Fruit fly (Drosophila melanogaster) whole organism, embryonic: ENCODE measurements around the gene CG2865.

Source experiments
- Atf-2 ChIP-seq: fragments of 200-800 bp; sonication (Bioruptor generic); optimal IDR thresholded peaks from 2 replicates; lab custom pipeline; 2016; ENCODE audit warnings: missing biosample characterization, missing genetic modification characterization
- Atf6 ChIP-seq: fragments of 200-800 bp; sonication (Bioruptor generic); IDR thresholded peaks from 2 replicates; pipeline ENCODE4 v1.3.6; 2022; ENCODE audit warnings: missing biosample characterization, missing genetic modification characterization
- C15 ChIP-seq: fragments of 200-800 bp; sonication (Bioruptor generic); IDR thresholded peaks from 3 replicates; pipeline ENCODE4 v1.3.6; 2022; ENCODE audit warnings: missing biosample characterization, missing genetic modification characterization
- CG10431 ChIP-seq: fragments of 200-800 bp; sonication (Bioruptor generic); optimal IDR thresholded peaks from 3 replicates; lab custom pipeline; 2018; ENCODE audit warnings: missing biosample characterization, mild to moderate bottlenecking, missing genetic modification characterization
- CG11085 ChIP-seq: fragments of 200-800 bp; sonication (Bioruptor generic); IDR thresholded peaks from 2 replicates; pipeline ENCODE4 v1.3.6; 2022; ENCODE audit warnings: missing biosample characterization, missing genetic modification characterization
- CG11398 ChIP-seq: fragments of 200-800 bp; sonication (Bioruptor generic); optimal IDR thresholded peaks from 2 replicates; lab custom pipeline; 2016; ENCODE audit warnings: missing biosample characterization, missing genetic modification characterization
- CG11456 ChIP-seq: fragments of 200-800 bp; sonication (Bioruptor generic); IDR thresholded peaks from 3 replicates; pipeline ENCODE4 v1.3.6; 2022; ENCODE audit warnings: missing biosample characterization, missing genetic modification characterization
- CG12299 ChIP-seq: fragments of 200-800 bp; sonication (Bioruptor generic); optimal IDR thresholded peaks from 2 replicates; lab custom pipeline; 2018; ENCODE audit warnings: missing biosample characterization, mild to moderate bottlenecking, missing genetic modification characterization
- CG1233 ChIP-seq: fragments of 200-800 bp; sonication (Bioruptor generic); optimal IDR thresholded peaks from 4 replicates; lab custom pipeline; 2018; ENCODE audit warnings: missing biosample characterization, mild to moderate bottlenecking, missing genetic modification characterization
- CG13287 ChIP-seq: fragments of 200-800 bp; sonication (Bioruptor generic); IDR thresholded peaks from 2 replicates; pipeline ENCODE4 v1.3.6; 2022; ENCODE audit warnings: missing biosample characterization, missing genetic modification characterization; ENCODE audit not compliant: partially characterized antibody
- CG13296 ChIP-seq: fragments of 200-800 bp; sonication (Bioruptor generic); optimal IDR thresholded peaks from 3 replicates; lab custom pipeline; 2018; ENCODE audit warnings: missing biosample characterization, mild to moderate bottlenecking, missing genetic modification characterization
- CG1603 ChIP-seq: fragments of 200-800 bp; sonication (Bioruptor generic); optimal IDR thresholded peaks from 2 replicates; lab custom pipeline; 2019; ENCODE audit warnings: missing biosample characterization, mild to moderate bottlenecking, missing genetic modification characterization, moderate library complexity
- CG16815 ChIP-seq: fragments of 200-800 bp; sonication (Bioruptor generic); optimal IDR thresholded peaks from 3 replicates; lab custom pipeline; 2017; ENCODE audit warnings: missing biosample characterization, mild to moderate bottlenecking, missing genetic modification characterization
- CG17612 ChIP-seq: fragments of 200-800 bp; sonication (Bioruptor generic); IDR thresholded peaks from 2 replicates; pipeline ENCODE4 v1.3.6; 2022; ENCODE audit warnings: missing biosample characterization, missing genetic modification characterization
- CG2712 ChIP-seq: fragments of 200-800 bp; optimal IDR thresholded peaks from 3 replicates; lab custom pipeline; 2019; ENCODE audit warnings: missing biosample characterization, mild to moderate bottlenecking, missing genetic modification characterization, moderate library complexity
- CG30020 ChIP-seq: fragments of 200-800 bp; optimal IDR thresholded peaks from 2 replicates; lab custom pipeline; 2019; ENCODE audit warnings: missing biosample characterization, mild to moderate bottlenecking, missing genetic modification characterization, moderate library complexity
- CG31365 ChIP-seq: fragments of 200-800 bp; sonication (Bioruptor generic); optimal IDR thresholded peaks from 2 replicates; lab custom pipeline; 2018; ENCODE audit warnings: missing biosample characterization, mild to moderate bottlenecking, missing genetic modification characterization
- CG33557 ChIP-seq: fragments of 200-800 bp; sonication (Bioruptor generic); optimal IDR thresholded peaks from 2 replicates; lab custom pipeline; 2019; ENCODE audit warnings: missing biosample characterization, mild to moderate bottlenecking, missing genetic modification characterization, moderate library complexity
- CG34376 ChIP-seq: fragments of 200-800 bp; sonication (Bioruptor generic); optimal IDR thresholded peaks from 2 replicates; lab custom pipeline; 2018; ENCODE audit warnings: missing biosample characterization, mild to moderate bottlenecking, missing genetic modification characterization
- CG3726 ChIP-seq: fragments of 200-800 bp; sonication (Bioruptor generic); IDR thresholded peaks from 3 replicates; pipeline ENCODE4, ENCODE4 v1.3.6; 2022; ENCODE audit warnings: missing biosample characterization, missing genetic modification characterization
- CG42726 ChIP-seq: fragments of 200-800 bp; sonication (Bioruptor generic); IDR thresholded peaks from 2 replicates; pipeline ENCODE4 v1.3.6; 2022; ENCODE audit warnings: missing biosample characterization, missing genetic modification characterization; ENCODE audit not compliant: partially characterized antibody
- CG6791 ChIP-seq: fragments of 200-800 bp; sonication (Bioruptor generic); IDR thresholded peaks from 3 replicates; pipeline ENCODE4 v1.3.6; 2022; ENCODE audit warnings: missing biosample characterization, missing genetic modification characterization; ENCODE audit not compliant: partially characterized antibody
- CG7357 ChIP-seq: fragments of 200-800 bp; sonication (Bioruptor generic); IDR thresholded peaks from 3 replicates; pipeline ENCODE4 v1.3.6; 2022; ENCODE audit warnings: missing biosample characterization, missing genetic modification characterization
- CG8765 ChIP-seq: fragments of 200-800 bp; sonication (Bioruptor generic); IDR thresholded peaks from 2 replicates; pipeline ENCODE4 v1.3.6; 2022; ENCODE audit warnings: missing biosample characterization, missing genetic modification characterization
- E2f1 ChIP-seq: fragments of 200-800 bp; sonication (Bioruptor generic); IDR thresholded peaks from 2 replicates; pipeline ENCODE4 v1.3.6; 2022; ENCODE audit warnings: missing biosample characterization, missing genetic modification characterization
- Fer1 ChIP-seq: fragments of 200-800 bp; sonication (Bioruptor generic); optimal IDR thresholded peaks from 2 replicates; lab custom pipeline; 2017; ENCODE audit warnings: missing biosample characterization, mild to moderate bottlenecking, missing genetic modification characterization
- H2.0 ChIP-seq: fragments of 200-800 bp; sonication (Bioruptor generic); IDR thresholded peaks from 2 replicates; pipeline ENCODE4 v1.3.6; 2022; ENCODE audit warnings: missing biosample characterization, missing genetic modification characterization
- HLHmδ ChIP-seq: fragments of 200-800 bp; sonication (Bioruptor generic); optimal IDR thresholded peaks from 2 replicates; lab custom pipeline; 2018; ENCODE audit warnings: missing biosample characterization, mild to moderate bottlenecking, missing genetic modification characterization, moderate library complexity
- HmgD ChIP-seq: fragments of 200-800 bp; sonication (Bioruptor generic); optimal IDR thresholded peaks from 3 replicates; lab custom pipeline; 2016; ENCODE audit warnings: missing biosample characterization, missing genetic modification characterization
- HmgZ ChIP-seq: fragments of 200-800 bp; sonication (Bioruptor generic); optimal IDR thresholded peaks from 2 replicates; lab custom pipeline; 2018; ENCODE audit warnings: missing biosample characterization, mild to moderate bottlenecking, missing genetic modification characterization
- Hr3 ChIP-seq: fragments of 200-800 bp; sonication (Bioruptor generic); optimal IDR thresholded peaks from 3 replicates; lab custom pipeline; 2016; ENCODE audit warnings: missing biosample characterization, missing genetic modification characterization
- Mad ChIP-seq: fragments of 200-800 bp; sonication (Bioruptor generic); optimal IDR thresholded peaks from 2 replicates; lab custom pipeline; 2016; ENCODE audit warnings: missing biosample characterization, missing genetic modification characterization
- Pdp1 ChIP-seq, 2 experiments: fragments of 200-800 bp; sonication (Bioruptor generic); optimal IDR thresholded peaks; 3 replicates each; lab custom pipeline; 2016; ENCODE audit warnings: missing biosample characterization in 2 of 2, missing genetic modification characterization in 2 of 2, mild to moderate bottlenecking in 1 of 2, moderate library complexity in 1 of 2
- Xrp1 ChIP-seq: fragments of 200-800 bp; sonication (Bioruptor generic); IDR thresholded peaks from 2 replicates; pipeline ENCODE4 v1.3.6; 2022; ENCODE audit warnings: missing biosample characterization, missing genetic modification characterization
- YL-1 ChIP-seq: fragments of 200-800 bp; sonication (Bioruptor generic); optimal IDR thresholded peaks from 3 replicates; lab custom pipeline; 2017; ENCODE audit warnings: missing biosample characterization, mild to moderate bottlenecking, missing genetic modification characterization
- ab ChIP-seq: fragments of 200-800 bp; sonication (Bioruptor generic); optimal IDR thresholded peaks from 2 replicates; lab custom pipeline; 2016; ENCODE audit warnings: missing biosample characterization, missing genetic modification characterization
- abd-A ChIP-seq: fragments of 200-800 bp; sonication (Bioruptor generic); optimal IDR thresholded peaks from 3 replicates; lab custom pipeline; 2019; ENCODE audit warnings: missing biosample characterization, mild to moderate bottlenecking, missing genetic modification characterization, moderate library complexity
- aop ChIP-seq: fragments of 200-800 bp; sonication (Bioruptor generic); IDR thresholded peaks from 2 replicates; pipeline ENCODE4 v1.3.6; 2022; ENCODE audit warnings: missing biosample characterization, missing genetic modification characterization
- bigmax ChIP-seq: fragments of 200-800 bp; sonication (Bioruptor generic); optimal IDR thresholded peaks from 2 replicates; lab custom pipeline; 2018; ENCODE audit warnings: missing biosample characterization, mild to moderate bottlenecking, missing genetic modification characterization
- cas ChIP-seq: fragments of 200-800 bp; sonication (Bioruptor generic); IDR thresholded peaks from 2 replicates; pipeline ENCODE4 v1.3.6; 2022; ENCODE audit warnings: missing biosample characterization, missing genetic modification characterization
- chinmo ChIP-seq: fragments of 200-800 bp; sonication (Bioruptor generic); IDR thresholded peaks from 4 replicates; pipeline ENCODE4 v1.3.6; 2022; ENCODE audit warnings: missing biosample characterization, missing genetic modification characterization; ENCODE audit not compliant: partially characterized antibody
- gsb-n ChIP-seq: fragments of 200-800 bp; sonication (Bioruptor generic); optimal IDR thresholded peaks from 3 replicates; lab custom pipeline; 2018; ENCODE audit warnings: missing biosample characterization, mild to moderate bottlenecking, missing genetic modification characterization
- ham ChIP-seq: fragments of 200-800 bp; sonication (Bioruptor generic); IDR thresholded peaks from 2 replicates; pipeline ENCODE4 v1.3.6; 2022; ENCODE audit warnings: missing biosample characterization, missing genetic modification characterization
- klu ChIP-seq: fragments of 200-800 bp; sonication (Bioruptor generic); IDR thresholded peaks from 2 replicates; pipeline ENCODE4 v1.3.6; 2022; ENCODE audit warnings: missing biosample characterization, missing genetic modification characterization
- nerfin-1 ChIP-seq: fragments of 200-800 bp; sonication (Bioruptor generic); optimal IDR thresholded peaks from 3 replicates; lab custom pipeline; 2019; ENCODE audit warnings: missing biosample characterization, mild to moderate bottlenecking, missing genetic modification characterization, moderate library complexity
- nerfin-2 ChIP-seq: fragments of 200-800 bp; sonication (Bioruptor generic); IDR thresholded peaks from 2 replicates; pipeline ENCODE4 v1.3.6; 2022; ENCODE audit warnings: missing biosample characterization, missing genetic modification characterization; ENCODE audit not compliant: partially characterized antibody
- sd ChIP-seq: fragments of 200-800 bp; sonication (Bioruptor generic); optimal IDR thresholded peaks from 3 replicates; lab custom pipeline; 2018; ENCODE audit warnings: missing biosample characterization, mild to moderate bottlenecking, missing genetic modification characterization, moderate library complexity
- sens-2 ChIP-seq: fragments of 200-800 bp; sonication (Bioruptor generic); IDR thresholded peaks from 2 replicates; pipeline ENCODE4 v1.3.6; 2022; ENCODE audit warnings: missing biosample characterization, missing genetic modification characterization
- tap ChIP-seq: fragments of 200-800 bp; optimal IDR thresholded peaks from 3 replicates; lab custom pipeline; 2019; ENCODE audit warnings: missing biosample characterization, mild to moderate bottlenecking, missing genetic modification characterization, moderate library complexity
- toy ChIP-seq: fragments of 200-800 bp; sonication (Bioruptor generic); IDR thresholded peaks from 2 replicates; pipeline ENCODE4 v1.3.6; 2022; ENCODE audit warnings: missing biosample characterization, missing genetic modification characterization
- usp ChIP-seq: fragments of >200 bp; optimal IDR thresholded peaks from 2 replicates; lab custom pipeline; 2017; ENCODE audit warnings: missing biosample characterization, missing genetic modification characterization
- vvl ChIP-seq: fragments of 200-800 bp; sonication (Bioruptor generic); IDR thresholded peaks from 2 replicates; pipeline ENCODE4 v1.3.6; 2022; ENCODE audit warnings: missing biosample characterization, missing genetic modification characterization

CG2865 gene

dm6 chrX:2306307-2306706 lies 13.1 kb upstream of the CG2865 start (continued):
- TF ChIP-seq nerfin-1 (tag; lab: Kevin White, UChicago) = peak; percentile 20
- TF ChIP-seq HmgZ (tag; lab: Kevin White, UChicago) = peak; percentile 7
- TF ChIP-seq cas = no peak
- no peak for TF ChIP-seq HLHmδ
- peak; percentile 36 for TF ChIP-seq Hr3 (GFP tag; lab: Kevin White, UChicago)
- no peak for TF ChIP-seq C15 (GFP tag; lab: Robert Waterston, UW)
- TF ChIP-seq bigmax (GFP tag; lab: Kevin White, UChicago) = no peak
- TF ChIP-seq Xrp1 (GFP tag; lab: Robert Waterston, UW) = peak; percentile 61
- peak; percentile 46 for TF ChIP-seq CG1233 (GFP tag; lab: Kevin White, UChicago)
- no peak for TF ChIP-seq HmgD
- no peak for TF ChIP-seq CG42726
- TF ChIP-seq gsb-n (tag; lab: Kevin White, UChicago) = no peak
- no peak for TF ChIP-seq CG11398 (GFP tag; lab: Kevin White, UChicago)
- TF ChIP-seq CG11456 (GFP tag; lab: Robert Waterston, UW) = peak; percentile 43; the same call in 1 of the 3 replicates
- peak; percentile 17 for TF ChIP-seq CG12299
- TF ChIP-seq CG31365 (tag; lab: Kevin White, UChicago) = no peak
- no peak for TF ChIP-seq klu (GFP tag; lab: Robert Waterston, UW)
- no peak for TF ChIP-seq CG13287
- TF ChIP-seq CG10431 (GFP tag; lab: Kevin White, UChicago) = no peak
- TF ChIP-seq toy (GFP tag; lab: Robert Waterston, UW) = no peak
- TF ChIP-seq CG16815 (GFP tag; lab: Kevin White, UChicago) = no peak
- no peak for TF ChIP-seq usp (GFP tag; lab: Kevin White, UChicago)
- TF ChIP-seq CG17612 (GFP tag; lab: Robert Waterston, UW) = no peak
- TF ChIP-seq aop (GFP tag; lab: Robert Waterston, UW) = no peak
- TF ChIP-seq sd (tag; lab: Kevin White, UChicago) = no peak
- TF ChIP-seq abd-A (tag; lab: Kevin White, UChicago) = no peak
- TF ChIP-seq CG1603 (tag; lab: Kevin White, UChicago) = peak; percentile 79
- no peak for TF ChIP-seq CG30020 (tag; lab: Kevin White, UChicago)
- no peak for TF ChIP-seq CG33557 (GFP tag; lab: Kevin White, UChicago)
- peak; percentile 40 for TF ChIP-seq tap (tag; lab: Kevin White, UChicago)
- TF ChIP-seq CG11085 (GFP tag; lab: Robert Waterston, UW) = no peak
- peak; percentile 49 for TF ChIP-seq E2f1
- TF ChIP-seq CG6791 (GFP tag; lab: Robert Waterston, UW) = no peak
- TF ChIP-seq Atf-2 = peak; percentile 37
- peak; percentile 44 for TF ChIP-seq Mad
- TF ChIP-seq ab (GFP tag; lab: Kevin White, UChicago) = no peak
- TF ChIP-seq CG2712 = peak; percentile 70
- TF ChIP-seq Atf6 (GFP tag; lab: Robert Waterston, UW) = peak; percentile 38; the same call in 1 of the 2 replicates
- TF ChIP-seq CG7357 (GFP tag; lab: Robert Waterston, UW) = peak; percentile 59; the same call in 2 of the 3 replicates
- TF ChIP-seq ham (GFP tag; lab: Robert Waterston, UW) = no peak
- TF ChIP-seq CG34376 (GFP tag; lab: Kevin White, UChicago) = no peak
- TF ChIP-seq YL-1 (GFP tag; lab: Kevin White, UChicago) = no peak
- TF ChIP-seq vvl (GFP tag; lab: Robert Waterston, UW) = peak; percentile 61
- TF ChIP-seq CG3726 (GFP tag; lab: Robert Waterston, UW) = 0 out of 3 replicates have a peak, but pooled peaks have one; percentile 47
- TF ChIP-seq Pdp1 (GFP tag; optimal IDR thresholded peaks at IDR 0.05; lab: Kevin White, UChicago) = peak in 1 of 2 experiments; percentile 40
- TF ChIP-seq CG13296 (GFP tag; lab: Kevin White, UChicago) = peak; percentile 50
- no peak for TF ChIP-seq nerfin-2
- peak; percentile 59 for TF ChIP-seq Fer1 (GFP tag; lab: Kevin White, UChicago)
- TF ChIP-seq sens-2 (GFP tag; lab: Robert Waterston, UW) = no peak
- no peak for TF ChIP-seq CG8765
- TF ChIP-seq chinmo = no peak
- TF ChIP-seq H2.0 (GFP tag; lab: Robert Waterston, UW) = no peak
